Worm (Caenorhabditis elegans): ENCODE data around the gene F44E2.3.

ce11 chrIII:8782080-8782479, 47.0 kb downstream of the F44E2.3 start:
- TF ChIP-seq ama-1 (optimal IDR thresholded peaks at IDR 0.05) (no peak), flt-1 (GFP tag; IDR thresholded peaks at IDR 0.05) (no peak), hmg-4 (GFP tag; optimal IDR thresholded peaks at IDR 0.05) (no peak), hmbx-1 (tag; optimal IDR thresholded peaks at IDR 0.05) (no peak), sea-1 (GFP tag; conservative IDR thresholded peaks at IDR 0.05) (no peak)
